Worm (Caenorhabditis elegans) whole organism, L4/young adult: Measurements from ENCODE around the gene F10B5.2.

ENCODE experiments used
- W03F9.2 ChIP-seq: fragments of 150-350 bp; optimal IDR thresholded peaks from 2 replicates; lab custom pipeline; 2014; ENCODE audit warnings: missing biosample characterization, missing genetic modification characterization
- dao-5 ChIP-seq: sonication (generic microtip); optimal IDR thresholded peaks from 2 replicates; lab custom pipeline; 2016; ENCODE audit warnings: missing genotype, missing genetic modification characterization, moderate library complexity, missing compliant biosample characterization
- him-1 ChIP-seq: sonication (generic microtip); optimal IDR thresholded peaks from 2 replicates; lab custom pipeline; 2016; ENCODE audit warnings: missing genotype, missing genetic modification reagents, missing genetic modification characterization, missing compliant biosample characterization

ce11 chrII:8138015-8138546, 6.5 kb upstream of the F10B5.2 start, which contains the start of gene cdc-48.2:
- TF ChIP-seq him-1 (tag; lab: Kevin White, UChicago) (no peak), dao-5 (tag; lab: Kevin White, UChicago) (no peak), W03F9.2 (tag; lab: Kevin White, UChicago) (no peak)
